Fruit fly (Drosophila melanogaster): ENCODE data around the gene CG7650.

Gene CG7650

DNA sequence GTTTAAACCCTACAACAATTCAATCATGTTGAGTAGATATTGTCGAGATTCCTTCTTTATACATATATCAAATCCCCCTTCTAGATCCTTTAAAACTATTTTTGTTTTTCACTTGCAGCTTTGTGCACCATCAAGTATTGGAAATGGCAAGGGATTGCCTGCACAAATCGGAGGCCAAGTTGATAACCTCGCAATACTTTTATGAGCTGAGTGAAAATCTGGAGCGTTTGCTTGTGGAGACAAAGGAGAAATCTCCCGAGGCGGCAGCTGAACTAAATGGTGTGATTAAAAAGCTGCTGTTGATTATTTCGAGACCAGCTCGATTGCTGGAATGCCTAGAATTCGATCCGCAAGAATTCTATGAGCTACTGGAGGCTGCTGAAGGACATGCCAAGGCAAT is 39.6 kb downstream of the CG7650 start:
- no peak for TF ChIP-seq CTCF (optimal IDR thresholded peaks at IDR 0.05)
- no peak for TF ChIP-seq CG8478 (optimal IDR thresholded peaks at IDR 0.05)

DNA sequence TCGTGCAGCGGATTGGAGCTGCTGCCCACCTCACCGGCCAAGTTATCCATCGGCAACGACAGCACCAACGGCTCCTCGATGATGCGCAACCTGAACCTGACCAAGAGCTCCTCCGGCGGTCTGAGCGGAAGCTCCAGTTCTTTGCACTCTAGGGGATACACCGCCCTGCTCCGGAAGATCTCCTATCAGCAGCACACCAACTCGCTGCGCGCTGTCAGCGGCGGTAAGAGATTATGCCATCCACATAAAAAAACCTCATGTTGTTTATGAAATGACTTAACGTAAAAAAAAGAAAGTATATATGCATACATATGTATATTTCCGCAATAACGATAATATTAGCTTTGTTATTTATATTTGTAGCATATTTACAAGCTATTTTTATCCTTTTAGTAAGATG is 41.4 kb downstream of the CG7650 start:
- TF ChIP-seq CG8478 (optimal IDR thresholded peaks at IDR 0.05) (no peak), CTCF (optimal IDR thresholded peaks at IDR 0.05) (no peak)

DNA sequence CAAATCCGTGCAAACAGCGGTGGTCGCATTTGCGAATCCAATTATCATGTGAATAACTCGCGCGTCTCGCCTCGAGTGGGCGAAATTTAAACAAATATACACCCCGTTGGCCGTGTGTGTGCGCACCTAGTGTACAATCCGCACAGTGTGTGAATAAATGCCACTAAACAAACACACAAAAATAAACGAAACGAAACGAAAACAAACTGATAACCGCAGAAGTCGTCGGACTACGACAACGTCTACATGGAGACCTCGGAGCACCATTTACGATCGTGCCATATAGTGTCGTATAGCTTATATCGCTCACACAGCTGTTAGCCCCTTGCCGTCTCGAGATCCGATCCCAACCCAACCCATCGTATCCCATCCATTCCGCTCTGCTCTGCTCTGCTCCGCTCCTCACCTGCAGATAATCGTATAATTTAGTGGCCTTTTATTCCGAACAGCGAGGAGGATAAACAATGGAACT is 43.7 kb downstream of the CG7650 start:
- TF ChIP-seq CTCF (optimal IDR thresholded peaks at IDR 0.05) (no peak), CG8478 (optimal IDR thresholded peaks at IDR 0.05) (no peak)

DNA sequence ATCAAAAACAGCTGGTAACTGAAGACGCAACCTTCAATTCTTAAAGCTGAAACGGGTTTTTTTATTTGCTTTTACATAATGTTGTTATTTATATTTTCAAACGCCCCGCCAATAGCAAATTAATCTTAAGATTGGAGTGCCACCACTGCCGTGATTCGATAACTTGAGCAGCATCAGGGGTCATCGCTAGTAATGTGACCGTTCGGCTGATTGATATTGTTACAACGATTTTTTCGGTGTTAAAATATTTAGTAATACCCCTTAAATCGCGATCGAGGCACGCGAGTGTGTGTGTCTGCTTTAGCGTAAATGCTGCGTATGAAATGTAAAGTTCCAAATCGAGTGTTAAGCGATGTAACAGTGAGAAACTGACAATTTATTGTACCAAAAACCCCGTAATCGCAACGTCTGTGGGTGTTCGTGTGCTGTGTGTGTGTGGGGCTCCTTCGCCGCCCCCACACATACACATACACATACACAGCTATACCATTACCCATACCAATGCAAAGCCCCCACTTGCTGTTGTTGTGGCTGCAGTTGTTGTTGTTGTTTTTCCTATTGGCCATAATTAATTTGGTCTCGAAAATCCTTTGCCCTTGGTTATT is 44.3 kb downstream of the CG7650 start, which contains the start of gene dop:
Gene dop (plus strand): TSS at position 185 of the 605 bp plus-strand sequence.
- TF ChIP-seq CG8478 (optimal IDR thresholded peaks at IDR 0.05) (no peak), CTCF (optimal IDR thresholded peaks at IDR 0.05) (no peak)

DNA sequence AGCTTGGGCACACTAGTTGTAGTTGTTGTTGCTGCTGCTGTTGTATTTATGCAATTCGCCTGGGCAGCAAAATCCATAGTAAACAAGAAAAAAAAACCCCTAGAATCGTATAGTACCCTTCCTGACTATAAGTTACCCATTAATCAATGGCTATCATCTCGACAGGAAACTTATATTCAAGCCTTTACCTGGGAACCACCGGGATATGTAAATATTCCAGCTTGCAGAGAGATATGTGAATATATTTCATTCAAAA is 46.4 kb downstream of the CG7650 start:
- TF ChIP-seq CTCF (optimal IDR thresholded peaks at IDR 0.05), result no peak
- TF ChIP-seq CG8478 (optimal IDR thresholded peaks at IDR 0.05), result no peak

DNA sequence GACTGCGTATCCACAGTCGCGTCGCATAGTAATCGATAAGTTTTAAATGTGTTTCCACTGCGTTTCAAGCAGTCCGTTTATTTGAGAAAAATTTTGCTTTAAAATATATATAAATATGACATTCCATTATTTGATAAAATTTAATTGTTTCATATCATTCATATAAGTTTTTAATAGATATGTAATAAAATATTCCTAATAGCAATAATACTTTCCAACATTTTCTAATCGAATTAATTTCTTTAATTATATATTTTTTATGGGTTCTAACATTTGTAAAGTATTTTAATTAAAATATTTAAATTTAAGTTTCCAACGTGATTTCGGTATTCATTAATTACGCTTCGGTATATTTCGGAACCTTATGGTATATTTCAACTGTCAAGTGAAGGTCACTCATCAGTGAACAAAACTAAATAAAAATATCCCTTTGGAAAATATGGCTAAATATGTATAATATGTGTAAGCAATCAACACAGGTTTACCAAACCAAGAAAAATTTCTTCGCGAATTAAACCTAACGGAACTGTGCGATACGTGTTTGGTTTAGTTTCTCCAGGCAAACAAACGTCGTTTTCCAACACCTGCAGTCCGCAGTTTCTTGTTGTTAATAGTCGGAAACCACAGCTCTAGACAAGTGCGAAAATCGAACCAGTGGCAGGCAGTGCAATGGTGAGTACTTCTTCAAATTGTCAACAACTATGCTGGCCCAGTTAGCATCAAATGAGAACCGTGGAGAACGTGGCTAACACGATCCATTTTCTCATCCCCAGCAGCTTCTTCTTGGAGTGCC is 46.9 kb downstream of the CG7650 start, which contains the start of the genes CG7739 and SCCRO:
Gene CG7739 (minus strand): TSS at position 8 of the 793 bp plus-strand sequence.
Gene SCCRO (plus strand): TSS at position 370 of the 793 bp plus-strand sequence.
- TF ChIP-seq CTCF (optimal IDR thresholded peaks at IDR 0.05), result no peak
- TF ChIP-seq CG8478 (optimal IDR thresholded peaks at IDR 0.05), result no peak

DNA sequence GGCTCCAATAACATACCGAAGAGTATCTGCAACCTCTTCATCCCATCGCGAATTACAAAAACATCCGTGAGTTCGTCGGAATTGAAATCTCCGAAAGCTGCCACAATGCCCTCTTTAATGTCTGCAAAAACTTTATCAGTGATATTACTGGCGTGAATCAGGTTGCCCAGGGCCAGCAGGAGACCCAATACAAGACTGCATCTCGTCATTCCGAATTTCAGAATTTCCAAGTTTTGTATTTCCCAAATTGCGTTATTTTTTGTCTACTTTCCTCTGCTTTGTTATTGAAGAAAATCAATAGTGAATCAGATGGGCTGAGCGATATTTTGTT is 47.5 kb downstream of the CG7650 start:
- no peak for TF ChIP-seq CG8478 (optimal IDR thresholded peaks at IDR 0.05)
- TF ChIP-seq CTCF (optimal IDR thresholded peaks at IDR 0.05), result no peak
